Worm (Caenorhabditis elegans) whole organism, L2 larva: ENCODE data around the gene ttr-50.

Experiments used
- alr-1 ChIP-seq: fragments of 150-350 bp; optimal IDR thresholded peaks from 2 replicates; lab custom pipeline; 2014; ENCODE audit warnings: missing biosample characterization, missing genetic modification characterization
- aly-2 ChIP-seq: fragments of 150-350 bp; optimal IDR thresholded peaks from 2 replicates; lab custom pipeline; 2014; ENCODE audit warnings: missing biosample characterization, missing genetic modification characterization
- blmp-1 ChIP-seq: sonication (generic microtip); optimal IDR thresholded peaks from 2 replicates; lab custom pipeline; 2017; ENCODE audit warnings: missing genetic modification characterization, mild to moderate bottlenecking, missing compliant biosample characterization, antibody characterized with exemption, moderate library complexity; ENCODE audit not compliant: insufficient read depth
- ceh-16 ChIP-seq: fragments of 150-350 bp; optimal IDR thresholded peaks from 2 replicates; lab custom pipeline; 2014; ENCODE audit warnings: missing biosample characterization, missing genetic modification characterization
- dmd-4 ChIP-seq: sonication (generic microtip); optimal IDR thresholded peaks from 2 replicates; lab custom pipeline; 2017; ENCODE audit warnings: missing biosample characterization, missing genetic modification characterization
- elt-1 ChIP-seq: fragments of 150-350 bp; optimal IDR thresholded peaks from 2 replicates; lab custom pipeline; 2014; ENCODE audit warnings: missing biosample characterization, missing genetic modification characterization
- gmeb-1 ChIP-seq: fragments of 150-350 bp; optimal IDR thresholded peaks from 2 replicates; lab custom pipeline; 2014; ENCODE audit warnings: missing biosample characterization, missing genetic modification characterization
- lin-11 ChIP-seq: fragments of 150-350 bp; sonication (generic microtip); optimal IDR thresholded peaks from 2 replicates; lab custom pipeline; 2014; ENCODE audit warnings: missing biosample characterization, missing genetic modification characterization, inconsistent platforms, mixed read lengths
- lin-39 ChIP-seq: fragments of 150-350 bp; optimal IDR thresholded peaks from 2 replicates; lab custom pipeline; 2014; ENCODE audit warnings: missing biosample characterization, missing genetic modification reagents, missing genetic modification characterization
- nhr-21 ChIP-seq: fragments of 150-350 bp; optimal IDR thresholded peaks from 2 replicates; lab custom pipeline; 2014; ENCODE audit warnings: missing biosample characterization, missing genetic modification characterization
- nhr-23 ChIP-seq: fragments of 150-350 bp; optimal IDR thresholded peaks from 2 replicates; lab custom pipeline; 2014; ENCODE audit warnings: missing biosample characterization, missing genetic modification reagents, missing genetic modification characterization
- nhr-25 ChIP-seq: fragments of 150-350 bp; sonication (generic microtip); optimal IDR thresholded peaks from 3 replicates; lab custom pipeline; 2014; ENCODE audit warnings: missing biosample characterization, missing genetic modification characterization
- nhr-6 ChIP-seq: fragments of 150-350 bp; optimal IDR thresholded peaks from 2 replicates; lab custom pipeline; 2014; ENCODE audit warnings: missing biosample characterization, missing genetic modification characterization
- skn-1 ChIP-seq: sonication (generic microtip); optimal IDR thresholded peaks from 2 replicates; lab custom pipeline; 2017; ENCODE audit warnings: missing biosample characterization, missing genetic modification characterization
- unc-39 ChIP-seq: fragments of 150-350 bp; optimal IDR thresholded peaks from 2 replicates; lab custom pipeline; 2014; ENCODE audit warnings: missing biosample characterization, missing genetic modification characterization
- ztf-11 ChIP-seq: sonication (generic microtip); optimal IDR thresholded peaks from 2 replicates; lab custom pipeline; 2017; ENCODE audit warnings: missing biosample characterization, missing genetic modification characterization
- ztf-4 ChIP-seq: fragments of 150-350 bp; optimal IDR thresholded peaks from 2 replicates; lab custom pipeline; 2014; ENCODE audit warnings: missing biosample characterization, missing genetic modification characterization

ttr-50 gene

DNA sequence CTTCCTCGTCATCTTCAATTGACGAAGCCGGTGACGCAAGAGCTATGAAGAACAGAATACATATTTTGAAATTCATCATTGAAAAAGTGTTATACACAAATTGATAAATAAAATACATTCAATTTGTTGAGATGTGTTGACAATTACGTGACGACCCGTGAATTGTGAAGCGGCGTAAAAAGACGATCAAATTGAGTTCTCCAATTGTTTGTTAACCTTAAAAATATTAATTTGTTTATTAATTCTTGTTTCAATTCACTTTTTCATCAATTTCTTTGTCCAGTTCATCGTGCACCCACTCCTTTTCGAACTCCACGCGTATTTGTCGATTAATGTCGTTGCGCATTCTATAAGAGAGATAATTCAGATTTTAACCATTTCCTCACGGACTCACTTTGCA is 48.6 kb downstream of the ttr-50 start, which contains the start of gene spe-36:
Gene spe-36 (minus strand): TSS at position 101 of the 400 bp plus-strand sequence.
- TF ChIP-seq elt-1 (tag; lab: Kevin White, UChicago), result no peak
- no peak for TF ChIP-seq nhr-6 (tag; lab: Kevin White, UChicago)
- no peak for TF ChIP-seq nhr-21 (tag; lab: Kevin White, UChicago)
- TF ChIP-seq ztf-4 (tag; lab: Kevin White, UChicago), result no peak
- no peak for TF ChIP-seq nhr-25 (tag; lab: Kevin White, UChicago)
- TF ChIP-seq gmeb-1 (tag; lab: Kevin White, UChicago), result no peak
- TF ChIP-seq dmd-4 (tag; lab: Kevin White, UChicago), result no peak
- TF ChIP-seq lin-39, result no peak
- no peak for TF ChIP-seq skn-1
- TF ChIP-seq lin-11, result no peak
- TF ChIP-seq ztf-11 (tag; lab: Kevin White, UChicago), result no peak
- TF ChIP-seq aly-2 (tag; lab: Kevin White, UChicago), result no peak
- no peak for TF ChIP-seq nhr-23 (tag; lab: Kevin White, UChicago)
- no peak for TF ChIP-seq blmp-1 (tag; lab: Kevin White, UChicago)
- no peak for TF ChIP-seq ceh-16 (tag; lab: Kevin White, UChicago)
- TF ChIP-seq alr-1, result no peak
- TF ChIP-seq unc-39 (tag; lab: Kevin White, UChicago), result no peak
- TF ChIP-seq, all 48 proteins: peak for 0
